Worm (Caenorhabditis elegans): ENCODE results near the gene irld-8.

irld-8 gene

DNA sequence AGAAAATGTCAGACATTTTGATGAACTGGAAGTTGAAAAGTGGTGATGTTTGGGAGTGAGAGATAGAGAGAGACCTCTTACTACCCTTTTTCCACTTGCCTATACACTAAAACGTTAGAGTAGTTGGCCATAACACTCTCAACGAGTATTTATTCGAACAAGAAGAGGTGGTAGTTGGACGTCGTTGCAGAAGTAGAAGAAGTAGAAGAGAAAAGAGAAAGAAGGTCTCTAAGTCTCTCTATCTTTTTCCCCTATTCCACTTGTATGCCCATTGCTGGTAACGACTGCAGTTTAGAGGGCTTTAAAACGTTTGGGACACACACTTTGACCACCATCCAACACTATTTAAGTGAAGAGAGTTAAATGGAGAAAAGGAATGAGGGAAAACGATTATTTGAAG is 24.0 kb upstream of the irld-8 start:
- no peak for TF ChIP-seq nhr-120 (GFP tag; IDR thresholded peaks at IDR 0.05)
- TF ChIP-seq sptf-2 (GFP tag; optimal IDR thresholded peaks at IDR 0.05): no peak
- TF ChIP-seq C17E4.6 (GFP tag; IDR thresholded peaks at IDR 0.05): no peak
- no peak for TF ChIP-seq athp-1 (tag; optimal IDR thresholded peaks at IDR 0.05)
- no peak for TF ChIP-seq ztf-6 (GFP tag; IDR thresholded peaks at IDR 0.05)
- TF ChIP-seq snpc-3.4 (tag; optimal IDR thresholded peaks at IDR 0.05): no peak
- no peak for TF ChIP-seq attf-5 (GFP tag; optimal IDR thresholded peaks at IDR 0.05)
- no peak for TF ChIP-seq rcor-1 (GFP tag; IDR thresholded peaks at IDR 0.05)
- no peak for TF ChIP-seq madf-3 (GFP tag; IDR thresholded peaks at IDR 0.05)
- TF ChIP-seq ceh-79 (tag; optimal IDR thresholded peaks at IDR 0.05): no peak
- TF ChIP-seq ekl-4 (GFP tag; IDR thresholded peaks at IDR 0.05): no peak

DNA sequence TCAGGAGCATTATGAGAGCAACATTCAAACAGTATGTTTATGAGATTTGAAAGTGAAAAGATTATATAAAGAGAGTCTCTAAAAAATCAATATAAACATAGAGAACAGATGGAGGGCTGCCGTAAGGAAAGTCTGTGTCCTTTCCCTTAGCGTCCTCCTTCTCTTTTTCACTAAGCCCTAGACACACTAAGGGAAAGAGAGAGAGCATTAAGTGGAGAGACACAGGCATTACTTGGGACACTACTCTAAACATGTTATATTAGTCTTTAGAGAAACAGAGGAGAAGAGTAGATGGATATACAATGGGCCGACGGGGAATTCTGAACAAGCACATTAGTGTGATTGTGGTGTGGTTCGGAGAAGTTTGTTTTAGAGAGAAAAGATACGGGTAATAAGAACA is 19.2 kb upstream of the irld-8 start:
- TF ChIP-seq T07F8.4 (tag; optimal IDR thresholded peaks at IDR 0.05): no peak
- no peak for TF ChIP-seq Y53F4B.3 (GFP tag; IDR thresholded peaks at IDR 0.05)
- no peak for TF ChIP-seq madf-3 (GFP tag; IDR thresholded peaks at IDR 0.05)
- TF ChIP-seq hlh-26 (GFP tag; conservative IDR thresholded peaks at IDR 0.05): no peak
- no peak for TF ChIP-seq B0261.1 (tag; optimal IDR thresholded peaks at IDR 0.05)
- TF ChIP-seq nhr-27 (tag; optimal IDR thresholded peaks at IDR 0.05): no peak
- TF ChIP-seq attf-5 (GFP tag; optimal IDR thresholded peaks at IDR 0.05): no peak
- TF ChIP-seq F39B2.1 (GFP tag; IDR thresholded peaks at IDR 0.05): no peak
- TF ChIP-seq athp-1 (tag; optimal IDR thresholded peaks at IDR 0.05): no peak
- TF ChIP-seq unc-62 (GFP tag; optimal IDR thresholded peaks at IDR 0.05): no peak
- TF ChIP-seq ztf-25 (GFP tag; IDR thresholded peaks at IDR 0.05): no peak
- TF ChIP-seq egrh-3 (GFP tag; IDR thresholded peaks at IDR 0.05): no peak
- TF ChIP-seq bed-1 (GFP tag; IDR thresholded peaks at IDR 0.05): no peak
- no peak for TF ChIP-seq Y56A3A.18 (GFP tag; IDR thresholded peaks at IDR 0.05)
- TF ChIP-seq aptf-2 (GFP tag; conservative IDR thresholded peaks at IDR 0.05): no peak

DNA sequence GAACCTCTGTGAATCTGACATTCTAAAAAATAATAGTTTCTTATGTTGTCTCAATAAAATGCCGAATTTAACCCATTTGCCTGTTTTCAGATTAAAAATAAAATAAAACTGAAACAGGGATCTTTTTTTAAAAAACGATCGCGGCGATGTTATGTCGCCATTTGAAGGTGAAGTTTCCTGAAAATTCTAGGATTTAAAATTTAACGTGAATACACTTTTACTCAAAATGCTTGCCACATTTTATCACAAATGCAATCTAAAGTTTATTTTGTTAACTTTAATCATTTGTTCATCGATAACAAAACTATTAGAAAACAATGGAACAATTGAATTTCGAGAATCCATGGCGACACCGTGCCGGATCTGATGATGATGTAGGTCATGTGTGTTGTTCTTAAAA is 16.0 kb upstream of the irld-8 start, which contains the start of gene Y42H9AR.2:
Gene Y42H9AR.2, plus strand, starts transcription at position 301 of the 400 bp plus-strand sequence.
- TF ChIP-seq nhr-120 (GFP tag; IDR thresholded peaks at IDR 0.05): no peak
- TF ChIP-seq atf-7 (tag; optimal IDR thresholded peaks at IDR 0.05): no peak
- TF ChIP-seq F33H1.4 (GFP tag; IDR thresholded peaks at IDR 0.05): no peak
- TF ChIP-seq cebp-2 (GFP tag; IDR thresholded peaks at IDR 0.05): no peak
- no peak for TF ChIP-seq him-1 (tag; optimal IDR thresholded peaks at IDR 0.05)
- no peak for TF ChIP-seq ztf-3 (GFP tag; optimal IDR thresholded peaks at IDR 0.05)
- no peak for TF ChIP-seq snpc-1.3 (tag; optimal IDR thresholded peaks at IDR 0.05; ENCODE audit: insufficient read depth)
- no peak for TF ChIP-seq mel-28 (tag; optimal IDR thresholded peaks at IDR 0.05; ENCODE audit: borderline replicate concordance)
- no peak for TF ChIP-seq Y53F4B.3 (GFP tag; IDR thresholded peaks at IDR 0.05)
- no peak for TF ChIP-seq zim-3 (tag; optimal IDR thresholded peaks at IDR 0.05)
- TF ChIP-seq sptf-2 (GFP tag; optimal IDR thresholded peaks at IDR 0.05): no peak

ce11 chrIV:8102231-8102630 is 13.3 kb upstream of the irld-8 start, which contains the start of gene Y42H9AR.5:
TSS of gene Y42H9AR.5 (plus strand) at chrIV:8102531.
- no peak for TF ChIP-seq B0035.1 (tag; optimal IDR thresholded peaks at IDR 0.05)
- TF ChIP-seq rpc-1 (optimal IDR thresholded peaks at IDR 0.05): no peak
- no peak for TF ChIP-seq rpc-1 (tag; optimal IDR thresholded peaks at IDR 0.05)
- TF ChIP-seq aptf-3 (GFP tag; IDR thresholded peaks at IDR 0.05): no peak
- no peak for TF ChIP-seq ztf-6 (GFP tag; IDR thresholded peaks at IDR 0.05)
- no peak for TF ChIP-seq attf-6 (GFP tag; IDR thresholded peaks at IDR 0.05)
- no peak for TF ChIP-seq cebp-1 (GFP tag; IDR thresholded peaks at IDR 0.05)
- TF ChIP-seq cebp-1 (tag; optimal IDR thresholded peaks at IDR 0.05): no peak
- no peak for TF ChIP-seq somi-1 (GFP tag; optimal IDR thresholded peaks at IDR 0.05)
- no peak for TF ChIP-seq K12H6.12 (tag; optimal IDR thresholded peaks at IDR 0.05)
- TF ChIP-seq aptf-2 (GFP tag; conservative IDR thresholded peaks at IDR 0.05): no peak
